Worm (Caenorhabditis elegans): ENCODE measurements around the gene kqt-3.

DNA sequence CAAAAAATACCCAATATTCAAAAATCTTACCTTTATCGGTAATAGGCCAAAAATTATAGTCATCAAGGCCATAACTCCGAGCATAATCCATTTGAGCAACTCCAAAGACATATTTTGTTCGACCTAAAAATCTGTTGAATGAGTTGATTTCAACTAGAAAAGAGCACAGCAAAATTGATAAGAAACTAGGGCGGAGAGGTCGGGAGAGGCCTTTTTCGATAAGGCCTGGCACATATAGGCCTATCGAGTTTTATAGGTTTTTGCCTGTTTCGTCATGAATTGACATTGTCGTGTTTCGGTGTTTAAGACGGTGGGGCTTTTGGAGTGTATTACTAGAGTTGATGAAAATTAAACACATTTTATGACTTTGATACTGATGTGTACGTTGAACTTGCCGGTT is 19.7 kb downstream of the kqt-3 start, which contains the start of gene zipt-2.3:
- TF ChIP-seq lsy-2 (tag; optimal IDR thresholded peaks at IDR 0.05): no peak
- no peak for TF ChIP-seq unc-120 (tag; optimal IDR thresholded peaks at IDR 0.05; ENCODE audit: poor library complexity, severe bottlenecking)
- no peak for TF ChIP-seq sem-2 (GFP tag; optimal IDR thresholded peaks at IDR 0.05)
- TF ChIP-seq mls-2 (tag; optimal IDR thresholded peaks at IDR 0.05): no peak
